Worm (Caenorhabditis elegans): ENCODE results near the gene ugt-61.

DNA sequence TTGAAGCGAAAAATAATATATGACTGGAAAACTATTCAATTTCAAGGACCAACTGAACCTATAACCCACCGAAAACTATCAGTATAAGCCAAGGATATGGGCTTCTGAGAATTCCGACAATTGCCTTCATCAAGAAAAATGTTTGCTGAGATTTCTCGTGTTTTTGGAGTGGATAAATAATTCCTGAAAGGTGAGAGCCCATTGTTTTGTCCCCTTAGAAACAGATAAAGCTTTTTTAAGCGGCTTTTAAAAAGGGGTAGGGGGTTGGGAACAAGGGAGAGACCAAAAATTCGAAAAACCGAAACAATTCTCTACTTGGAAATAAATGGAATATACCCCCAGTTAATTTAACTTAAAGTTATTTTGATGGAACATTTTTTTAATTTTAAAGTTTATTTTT is 24.3 kb downstream of the ugt-61 start, which contains the start of gene C18G1.8:
- TF ChIP-seq fkh-10 (GFP tag; optimal IDR thresholded peaks at IDR 0.05): no peak
- no peak for TF ChIP-seq Y75B8A.6 (GFP tag; IDR thresholded peaks at IDR 0.05)
- no peak for TF ChIP-seq fos-1 (tag; optimal IDR thresholded peaks at IDR 0.05)
- TF ChIP-seq ama-1 (optimal IDR thresholded peaks at IDR 0.05): no peak
- no peak for TF ChIP-seq nhr-77 (tag; optimal IDR thresholded peaks at IDR 0.05)
- TF ChIP-seq daf-12 (tag; optimal IDR thresholded peaks at IDR 0.05): no peak
- TF ChIP-seq F10B5.3 (tag; optimal IDR thresholded peaks at IDR 0.05): no peak
- no peak for TF ChIP-seq lin-13 (GFP tag; optimal IDR thresholded peaks at IDR 0.05)
- TF ChIP-seq nhr-11 (tag; optimal IDR thresholded peaks at IDR 0.05): no peak
- TF ChIP-seq D1046.2 (GFP tag; IDR thresholded peaks at IDR 0.05): no peak
- TF ChIP-seq nhr-28 (tag; optimal IDR thresholded peaks at IDR 0.05): no peak
- no peak for TF ChIP-seq mdl-1 (tag; optimal IDR thresholded peaks at IDR 0.05)
- no peak for TF ChIP-seq nhr-237 (tag; optimal IDR thresholded peaks at IDR 0.05)
- no peak for TF ChIP-seq egl-27 (tag; optimal IDR thresholded peaks at IDR 0.05)

All from whole organism, L4 larva.